Worm (Caenorhabditis elegans): ENCODE measurements around the gene K03H1.9.

ce11 chrIII:9908769-9909168 is 32.5 kb downstream of the K03H1.9 start:
- TF ChIP-seq atf-7 (tag; optimal IDR thresholded peaks at IDR 0.05) (no peak), K11D2.4 (GFP tag; IDR thresholded peaks at IDR 0.05) (no peak), lag-1 (GFP tag; IDR thresholded peaks at IDR 0.05) (no peak), F23B12.7 (tag; optimal IDR thresholded peaks at IDR 0.05; ENCODE audit: insufficient read depth) (no peak), B0336.3 (GFP tag; IDR thresholded peaks at IDR 0.05) (no peak), nhr-90 (tag; optimal IDR thresholded peaks at IDR 0.05) (no peak), rcor-1 (GFP tag; IDR thresholded peaks at IDR 0.05) (no peak), ets-4 (GFP tag; optimal IDR thresholded peaks at IDR 0.05) (no peak), somi-1 (GFP tag; optimal IDR thresholded peaks at IDR 0.05) (no peak), F55B11.4 (tag; optimal IDR thresholded peaks at IDR 0.05; ENCODE audit: borderline replicate concordance, insufficient read depth) (no peak), mxl-1 (tag; optimal IDR thresholded peaks at IDR 0.05) (no peak), ceh-27 (GFP tag; optimal IDR thresholded peaks at IDR 0.05) (no peak)

All from whole organism, young adult.